Fruit fly (Drosophila melanogaster) whole organism, embryonic: ENCODE measurements around the gene CG34283.

ENCODE experiments used
- Abd-B ChIP-seq: fragments of 200-800 bp; sonication (Bioruptor generic); optimal IDR thresholded peaks from 2 replicates; lab custom pipeline; 2018; ENCODE audit warnings: missing biosample characterization, mild to moderate bottlenecking, missing genetic modification characterization, moderate library complexity
- Ada2b ChIP-seq: fragments of 200-800 bp; sonication (Bioruptor generic); IDR thresholded peaks from 2 replicates; pipeline ENCODE4 v1.3.6; 2022; ENCODE audit warnings: missing biosample characterization, missing genetic modification characterization
- Atf-2 ChIP-seq: fragments of 200-800 bp; sonication (Bioruptor generic); optimal IDR thresholded peaks from 2 replicates; lab custom pipeline; 2016; ENCODE audit warnings: missing biosample characterization, missing genetic modification characterization
- BtbVII ChIP-seq: fragments of 200-800 bp; sonication (Bioruptor generic); optimal IDR thresholded peaks from 3 replicates; lab custom pipeline; 2017; ENCODE audit warnings: missing biosample characterization, mild to moderate bottlenecking, missing genetic modification characterization
- Bteb2 ChIP-seq: fragments of 200-800 bp; sonication (Bioruptor generic); optimal IDR thresholded peaks from 2 replicates; lab custom pipeline; 2016; ENCODE audit warnings: missing biosample characterization, missing genetic modification characterization
- CG10462 ChIP-seq: fragments of 200-800 bp; sonication (Bioruptor generic); optimal IDR thresholded peaks from 2 replicates; lab custom pipeline; 2016; ENCODE audit warnings: missing biosample characterization, missing genetic modification characterization
- CG11560 ChIP-seq: fragments of 200-800 bp; sonication (Bioruptor generic); IDR thresholded peaks from 3 replicates; pipeline ENCODE4 v1.3.6; 2022; ENCODE audit warnings: missing biosample characterization, missing genetic modification characterization
- CG12659 ChIP-seq: fragments of 200-800 bp; sonication (Bioruptor generic); optimal IDR thresholded peaks from 3 replicates; lab custom pipeline; 2017; ENCODE audit warnings: mild to moderate bottlenecking, missing biosample characterization, missing genetic modification reagents, missing genetic modification characterization
- CG13894 ChIP-seq: fragments of 200-800 bp; sonication (Bioruptor generic); optimal IDR thresholded peaks from 3 replicates; lab custom pipeline; 2018; ENCODE audit warnings: missing biosample characterization, mild to moderate bottlenecking, missing genetic modification characterization, moderate library complexity
- CG1529 ChIP-seq: fragments of 200-800 bp; sonication (Bioruptor generic); optimal IDR thresholded peaks from 3 replicates; lab custom pipeline; 2018; ENCODE audit warnings: missing biosample characterization, missing genetic modification characterization
- CG16815 ChIP-seq: fragments of 200-800 bp; sonication (Bioruptor generic); optimal IDR thresholded peaks from 3 replicates; lab custom pipeline; 2017; ENCODE audit warnings: missing biosample characterization, mild to moderate bottlenecking, missing genetic modification characterization
- CG18011 ChIP-seq: fragments of 200-800 bp; sonication (Bioruptor generic); optimal IDR thresholded peaks from 2 replicates; lab custom pipeline; 2017; ENCODE audit warnings: missing biosample characterization, missing genetic modification characterization, mild to moderate bottlenecking, moderate library complexity, missing genotype
- CG18764 ChIP-seq: fragments of 200-800 bp; sonication (Bioruptor generic); optimal IDR thresholded peaks from 3 replicates; lab custom pipeline; 2016; ENCODE audit warnings: missing biosample characterization, missing genetic modification characterization
- CG2875 ChIP-seq: fragments of 200-800 bp; sonication (Bioruptor generic); optimal IDR thresholded peaks from 2 replicates; lab custom pipeline; 2017; ENCODE audit warnings: missing biosample characterization, mild to moderate bottlenecking, missing genetic modification characterization, missing genetic modification reagents
- CG31441 ChIP-seq: fragments of 200-800 bp; sonication (Bioruptor generic); IDR thresholded peaks from 2 replicates; pipeline ENCODE4 v1.3.6; 2022; ENCODE audit warnings: missing biosample characterization, missing genetic modification characterization
- CG32532 ChIP-seq: fragments of 200-800 bp; sonication (Bioruptor generic); IDR thresholded peaks from 2 replicates; pipeline ENCODE4 v1.3.6; 2022; ENCODE audit warnings: missing biosample characterization, missing genetic modification characterization
- CG4328 ChIP-seq: fragments of 200-800 bp; sonication (Bioruptor generic); optimal IDR thresholded peaks from 3 replicates; lab custom pipeline; 2017; ENCODE audit warnings: missing biosample characterization, missing genetic modification reagents, missing genetic modification characterization
- CG4360 ChIP-seq: fragments of 200-800 bp; sonication (Bioruptor generic); IDR thresholded peaks from 2 replicates; pipeline ENCODE4 v1.3.6; 2022; ENCODE audit warnings: missing biosample characterization, missing genetic modification characterization
- CG5180 ChIP-seq: fragments of 200-800 bp; sonication (Bioruptor generic); optimal IDR thresholded peaks from 3 replicates; lab custom pipeline; 2017; ENCODE audit warnings: missing biosample characterization, missing genetic modification characterization, mild to moderate bottlenecking, moderate library complexity, missing genetic modification reagents
- CG6272 ChIP-seq: fragments of 200-800 bp; sonication (Bioruptor generic); IDR thresholded peaks from 2 replicates; pipeline ENCODE4 v1.3.6; 2022; ENCODE audit warnings: missing biosample characterization, missing genetic modification characterization
- CG8290 ChIP-seq, 3 experiments: fragments of 200-800 bp; sonication (Bioruptor generic); optimal IDR thresholded peaks; 2 replicates each; lab custom pipeline; 2016 to 2019; ENCODE audit warnings: missing biosample characterization in 3 of 3, missing genetic modification characterization in 3 of 3, mild to moderate bottlenecking in 2 of 3, moderate library complexity in 1 of 3
- D19A ChIP-seq: fragments of 200-800 bp; optimal IDR thresholded peaks from 3 replicates; lab custom pipeline; 2019; ENCODE audit warnings: missing biosample characterization, mild to moderate bottlenecking, missing genetic modification characterization, moderate library complexity
- Ets97D ChIP-seq: fragments of 200-800 bp; sonication (Bioruptor generic); optimal IDR thresholded peaks from 3 replicates; lab custom pipeline; 2016; ENCODE audit warnings: missing biosample characterization, missing genetic modification characterization
- Hr39 ChIP-seq: fragments of >200 bp; optimal IDR thresholded peaks from 2 replicates; lab custom pipeline; 2017
- Myb ChIP-seq: fragments of 200-800 bp; sonication (Bioruptor generic); optimal IDR thresholded peaks from 2 replicates; lab custom pipeline; 2016; ENCODE audit warnings: missing biosample characterization, missing genetic modification characterization
- NC2α ChIP-seq: fragments of 200-800 bp; sonication (Bioruptor generic); optimal IDR thresholded peaks from 2 replicates; lab custom pipeline; 2016; ENCODE audit warnings: missing biosample characterization, missing genetic modification characterization
- NFAT ChIP-seq: fragments of 200-800 bp; sonication (Bioruptor generic); IDR thresholded peaks from 2 replicates; pipeline ENCODE4 v1.3.6; 2022; ENCODE audit warnings: missing biosample characterization, missing genetic modification characterization
- Oaz ChIP-seq: fragments of 200-800 bp; sonication (Bioruptor generic); IDR thresholded peaks from 2 replicates; pipeline ENCODE4 v1.3.6; 2022; ENCODE audit warnings: missing biosample characterization, missing genetic modification characterization
- Poxn ChIP-seq: fragments of 200-800 bp; sonication (Bioruptor generic); IDR thresholded peaks from 2 replicates; pipeline ENCODE4 v1.3.6; 2022; ENCODE audit warnings: missing biosample characterization, missing genetic modification characterization
- Ssrp ChIP-seq: fragments of 200-800 bp; sonication (Bioruptor generic); optimal IDR thresholded peaks from 2 replicates; lab custom pipeline; 2018; ENCODE audit warnings: missing biosample characterization, mild to moderate bottlenecking, missing genetic modification characterization, moderate library complexity
- Trl ChIP-seq, 3 experiments: fragments of >200 bp in 2 of 3; fragments of 200-800 bp in 1 of 3; sonication (Bioruptor generic) in 1 of 3; optimal IDR thresholded peaks; 2 replicates in 1 of 3; 3 replicates in 2 of 3; lab custom pipeline; 2016 to 2017; ENCODE audit warnings: missing biosample characterization in 1 of 3, missing genetic modification characterization in 1 of 3
- Vsx1 ChIP-seq: fragments of 200-800 bp; sonication (Bioruptor generic); optimal IDR thresholded peaks from 2 replicates; lab custom pipeline; 2017; ENCODE audit warnings: missing biosample characterization, mild to moderate bottlenecking, missing genetic modification characterization, missing genetic modification reagents
- amos ChIP-seq: fragments of 200-800 bp; sonication (Bioruptor generic); IDR thresholded peaks from 2 replicates; pipeline ENCODE4 v1.3.6; 2022; ENCODE audit warnings: missing biosample characterization, missing genetic modification characterization; ENCODE audit not compliant: partially characterized antibody
- ap ChIP-seq: fragments of 200-800 bp; sonication (Bioruptor generic); IDR thresholded peaks from 2 replicates; pipeline ENCODE4 v1.3.6; 2022; ENCODE audit warnings: missing biosample characterization, missing genetic modification characterization
- ase ChIP-seq: fragments of 200-800 bp; sonication (Bioruptor generic); IDR thresholded peaks from 3 replicates; pipeline ENCODE4 v1.3.6; 2022; ENCODE audit warnings: missing biosample characterization, missing genetic modification characterization
- bab2 ChIP-seq: fragments of 200-800 bp; sonication (Bioruptor generic); optimal IDR thresholded peaks from 2 replicates; lab custom pipeline; 2016; ENCODE audit warnings: missing biosample characterization, missing genetic modification characterization
- cad ChIP-seq: fragments of >200 bp; optimal IDR thresholded peaks from 2 replicates; lab custom pipeline; 2017; ENCODE audit warnings: missing biosample characterization, missing genetic modification characterization
- dm ChIP-seq: fragments of 200-800 bp; sonication (Bioruptor generic); optimal IDR thresholded peaks from 3 replicates; lab custom pipeline; 2016; ENCODE audit warnings: missing biosample characterization, missing genetic modification characterization
- dysf ChIP-seq: fragments of 200-800 bp; sonication (Bioruptor generic); IDR thresholded peaks from 3 replicates; pipeline ENCODE4 v1.3.6; 2022; ENCODE audit warnings: missing biosample characterization, missing genetic modification characterization
- eyg ChIP-seq: fragments of 200-800 bp; sonication (Bioruptor generic); optimal IDR thresholded peaks from 3 replicates; lab custom pipeline; 2016; ENCODE audit warnings: missing biosample characterization, missing genetic modification characterization
- gcm ChIP-seq: fragments of 200-800 bp; sonication (Bioruptor generic); optimal IDR thresholded peaks from 2 replicates; lab custom pipeline; 2019; ENCODE audit warnings: missing biosample characterization, mild to moderate bottlenecking, missing genetic modification characterization, moderate library complexity
- grn ChIP-seq: fragments of 200-800 bp; sonication (Bioruptor generic); optimal IDR thresholded peaks from 3 replicates; lab custom pipeline; 2017; ENCODE audit warnings: missing biosample characterization, missing genetic modification characterization
- gsb-n ChIP-seq: fragments of 200-800 bp; sonication (Bioruptor generic); optimal IDR thresholded peaks from 3 replicates; lab custom pipeline; 2018; ENCODE audit warnings: missing biosample characterization, mild to moderate bottlenecking, missing genetic modification characterization
- hth ChIP-seq: fragments of >200 bp; optimal IDR thresholded peaks from 2 replicates; lab custom pipeline; 2017; ENCODE audit warnings: inconsistent platforms
- jing ChIP-seq: fragments of 200-800 bp; sonication (Bioruptor generic); optimal IDR thresholded peaks from 2 replicates; lab custom pipeline; 2018; ENCODE audit warnings: missing biosample characterization, mild to moderate bottlenecking, missing genetic modification characterization
- jumu ChIP-seq: fragments of 200-800 bp; sonication (Bioruptor generic); optimal IDR thresholded peaks from 3 replicates; lab custom pipeline; 2016; ENCODE audit warnings: missing biosample characterization, missing genetic modification characterization
- mld ChIP-seq: fragments of 200-800 bp; sonication (Bioruptor generic); IDR thresholded peaks from 3 replicates; pipeline ENCODE4 v1.3.6; 2022; ENCODE audit warnings: missing biosample characterization, missing genetic modification characterization; ENCODE audit not compliant: partially characterized antibody
- nerfin-2 ChIP-seq: fragments of 200-800 bp; sonication (Bioruptor generic); IDR thresholded peaks from 2 replicates; pipeline ENCODE4 v1.3.6; 2022; ENCODE audit warnings: missing biosample characterization, missing genetic modification characterization; ENCODE audit not compliant: partially characterized antibody
- pan ChIP-seq, 4 experiments: fragments of >200 bp in 3 of 4; fragments of 200-800 bp in 1 of 4; sonication (Bioruptor generic) in 1 of 4; optimal IDR thresholded peaks in 3 of 4; IDR thresholded peaks in 1 of 4; 2 replicates each; pipeline versions ENCODE4 v1.3.6 to Lab custom; 2017 to 2022; ENCODE audit warnings: missing biosample characterization in 2 of 4, missing genetic modification characterization in 2 of 4, mixed read lengths in 1 of 4
- peb ChIP-seq: fragments of 200-800 bp; sonication (Bioruptor generic); IDR thresholded peaks from 2 replicates; pipeline ENCODE4 v1.3.6; 2022; ENCODE audit warnings: missing biosample characterization, missing genetic modification characterization
- sob ChIP-seq: fragments of 200-800 bp; sonication (Bioruptor generic); IDR thresholded peaks from 2 replicates; pipeline ENCODE4 v1.3.6; 2022; ENCODE audit warnings: missing biosample characterization, missing genetic modification characterization

Gene CG34283

dm6 chr3R:18738086-18738485 lies 15.7 kb upstream of the CG34283 start (continued):
- TF ChIP-seq CG12659 (GFP tag; lab: Kevin White, UChicago) (no peak), Atf-2 (no peak), nerfin-2 (GFP tag; lab: Robert Waterston, UW) (no peak), CG10462 (no peak), NC2α (GFP tag; lab: Kevin White, UChicago) (no peak), mld (GFP tag; lab: Robert Waterston, UW) (no peak), Ssrp (tag; lab: Kevin White, UChicago) (no peak), CG18764 (GFP tag; lab: Kevin White, UChicago) (no peak), Ets97D (peak; percentile 3), Ada2b (GFP tag; lab: Robert Waterston, UW) (no peak), jing (GFP tag; lab: Kevin White, UChicago) (no peak), peb (GFP tag; lab: Robert Waterston, UW) (no peak), dm (GFP tag; lab: Kevin White, UChicago) (peak; percentile 8), hth (no peak), Trl (optimal IDR thresholded peaks at IDR 0.05; lab: Kevin White, UChicago) (no peak), Trl (GFP tag; optimal IDR thresholded peaks at IDR 0.05; lab: Kevin White, UChicago) (no peak), CG31441 (GFP tag; lab: Robert Waterston, UW) (no peak), CG32532 (GFP tag; lab: Robert Waterston, UW) (no peak), CG1529 (no peak), ap (GFP tag; lab: Robert Waterston, UW) (no peak), CG5180 (GFP tag; lab: Kevin White, UChicago) (no peak), CG2875 (GFP tag; lab: Kevin White, UChicago) (no peak), CG4328 (GFP tag; lab: Kevin White, UChicago) (no peak), Hr39 (no peak), ase (no peak), CG16815 (GFP tag; lab: Kevin White, UChicago) (no peak), CG6272 (GFP tag; lab: Robert Waterston, UW) (no peak), gcm (GFP tag; lab: Kevin White, UChicago) (no peak), Poxn (GFP tag; lab: Robert Waterston, UW) (no peak), sob (GFP tag; lab: Robert Waterston, UW) (no peak), eyg (GFP tag; lab: Kevin White, UChicago) (no peak), CG4360 (no peak), gsb-n (no peak), bab2 (GFP tag; lab: Kevin White, UChicago) (no peak), D19A (tag; lab: Kevin White, UChicago) (no peak), CG18011 (GFP tag; lab: Kevin White, UChicago) (no peak), NFAT (GFP tag; lab: Robert Waterston, UW) (no peak), CG13894 (tag; lab: Kevin White, UChicago) (no peak), pan (optimal IDR thresholded peaks at IDR 0.05; lab: Kevin White, UChicago) (no peak), pan (GFP tag; optimal IDR thresholded peaks at IDR 0.05 in 1 of 2, IDR thresholded peaks at IDR 0.05 in 1 of 2) (peak in 1 of 2 experiments; percentile 6), Vsx1 (GFP tag; lab: Kevin White, UChicago) (no peak), Abd-B (GFP tag; lab: Kevin White, UChicago) (peak; percentile 1), BtbVII (no peak), grn (GFP tag; lab: Kevin White, UChicago) (peak; percentile 32), CG8290 (GFP tag; optimal IDR thresholded peaks at IDR 0.05; lab: Kevin White, UChicago) (no peak), CG8290 (tag; optimal IDR thresholded peaks at IDR 0.05; lab: Kevin White, UChicago) (peak in 1 of 2 experiments; percentile 69), amos (GFP tag; lab: Robert Waterston, UW) (peak; percentile 46), Oaz (no peak), Bteb2 (GFP tag; lab: Kevin White, UChicago) (no peak), cad (GFP tag; lab: Kevin White, UChicago) (no peak), dysf (no peak), CG11560 (tag; lab: Robert Waterston, UW) (no peak), jumu (GFP tag; lab: Kevin White, UChicago) (no peak), Myb (GFP tag; lab: Kevin White, UChicago) (no peak)
